Fruit fly (Drosophila melanogaster) whole organism, wandering third instar larva: ENCODE results near the gene CG42590.

Experiments used
- CG9705 ChIP-seq: fragments of 200-800 bp; sonication (Bioruptor generic); optimal IDR thresholded peaks from 2 replicates; lab custom pipeline; 2018; ENCODE audit warnings: missing biosample characterization, mild to moderate bottlenecking, missing genetic modification characterization
- Dfd ChIP-seq: fragments of >200 bp; optimal IDR thresholded peaks from 2 replicates; lab custom pipeline; 2017; ENCODE audit warnings: missing biosample characterization, missing genetic modification characterization
- GATAd ChIP-seq: sonication (Bioruptor generic); optimal IDR thresholded peaks from 2 replicates; lab custom pipeline; 2016; ENCODE audit warnings: missing biosample characterization, missing genetic modification characterization
- Jra ChIP-seq: sonication (Bioruptor generic); optimal IDR thresholded peaks from 2 replicates; lab custom pipeline; 2016; ENCODE audit warnings: missing biosample characterization, missing genetic modification characterization
- Myc ChIP-seq: fragments of >200 bp; optimal IDR thresholded peaks from 2 replicates; lab custom pipeline; 2017
- N ChIP-seq: fragments of >200 bp; optimal IDR thresholded peaks from 2 replicates; lab custom pipeline; 2018; ENCODE audit warnings: missing biosample characterization, missing external identifiers, missing genetic modification characterization
- br ChIP-seq: fragments of 200-800 bp; sonication (Bioruptor generic); optimal IDR thresholded peaks from 2 replicates; lab custom pipeline; 2016; ENCODE audit warnings: missing biosample characterization, missing genetic modification characterization
- dsf ChIP-seq: sonication (Bioruptor generic); optimal IDR thresholded peaks from 2 replicates; lab custom pipeline; 2016; ENCODE audit warnings: missing biosample characterization, missing genetic modification characterization, borderline replicate concordance
- ey ChIP-seq: fragments of 200-800 bp; sonication (Bioruptor generic); optimal IDR thresholded peaks from 2 replicates; lab custom pipeline; 2016; ENCODE audit warnings: missing biosample characterization, missing genetic modification characterization
- psq ChIP-seq: fragments of 200-800 bp; sonication (Bioruptor generic); optimal IDR thresholded peaks from 3 replicates; lab custom pipeline; 2017; ENCODE audit warnings: missing biosample characterization, mild to moderate bottlenecking, missing genetic modification characterization, moderate library complexity
- sv ChIP-seq: fragments of 200-800 bp; sonication (Bioruptor generic); optimal IDR thresholded peaks from 3 replicates; lab custom pipeline; 2016; ENCODE audit warnings: missing biosample characterization, missing genetic modification characterization
- tai ChIP-seq: sonication (Bioruptor generic); optimal IDR thresholded peaks from 2 replicates; lab custom pipeline; 2016; ENCODE audit warnings: missing biosample characterization, missing genetic modification characterization
- woc ChIP-seq: sonication (Bioruptor generic); optimal IDR thresholded peaks from 2 replicates; lab custom pipeline; 2016; ENCODE audit warnings: missing biosample characterization, mild to moderate bottlenecking, missing genetic modification characterization

- TF ChIP-seq CG9705 (GFP tag; lab: Kevin White, UChicago), result no peak
- no peak for TF ChIP-seq tai
- no peak for TF ChIP-seq Jra (GFP tag; lab: Kevin White, UChicago)
- TF ChIP-seq dsf, result no peak
- no peak for TF ChIP-seq ey (GFP tag; lab: Kevin White, UChicago)
- TF ChIP-seq sv (GFP tag; lab: Kevin White, UChicago), result no peak
- no peak for TF ChIP-seq GATAd
- no peak for TF ChIP-seq psq (GFP tag; lab: Kevin White, UChicago)
- TF ChIP-seq woc (GFP tag; lab: Kevin White, UChicago), result no peak
- no peak for TF ChIP-seq Myc (lab: Kevin White, UChicago)
- no peak for TF ChIP-seq Dfd (GFP tag; lab: Kevin White, UChicago)
- no peak for TF ChIP-seq N (GFP tag; lab: Kevin White, UChicago)
- TF ChIP-seq br (GFP tag; lab: Kevin White, UChicago), result no peak
These were observed 39.1 kb upstream of the CG42590 start for dm6 chr3L:8108201-8108600.
